Worm (Caenorhabditis elegans) whole organism, L2 larva: ENCODE results near the gene ZK971.1.

ENCODE experiments used
- C34F6.9 ChIP-seq: fragments of 150-350 bp; optimal IDR thresholded peaks from 2 replicates; lab custom pipeline; 2014; ENCODE audit warnings: missing biosample characterization, missing genetic modification characterization
- F13H6.1 ChIP-seq: sonication (generic microtip); optimal IDR thresholded peaks from 2 replicates; lab custom pipeline; 2016; ENCODE audit warnings: missing genetic modification characterization, missing compliant biosample characterization
- R02D3.7 ChIP-seq: fragments of 150-350 bp; optimal IDR thresholded peaks from 2 replicates; lab custom pipeline; 2014; ENCODE audit warnings: missing biosample characterization, missing genetic modification characterization
- Y55F3AM.14 ChIP-seq: fragments of 200-800 bp; sonication (Bioruptor generic); optimal IDR thresholded peaks from 2 replicates; lab custom pipeline; 2018; ENCODE audit warnings: mild to moderate bottlenecking, missing genetic modification characterization, missing compliant biosample characterization
- ZK546.5 ChIP-seq: sonication (generic microtip); optimal IDR thresholded peaks from 2 replicates; lab custom pipeline; 2017; ENCODE audit warnings: missing biosample characterization, missing genetic modification characterization
- alr-1 ChIP-seq: fragments of 150-350 bp; optimal IDR thresholded peaks from 2 replicates; lab custom pipeline; 2014; ENCODE audit warnings: missing biosample characterization, missing genetic modification characterization
- aly-2 ChIP-seq: fragments of 150-350 bp; optimal IDR thresholded peaks from 2 replicates; lab custom pipeline; 2014; ENCODE audit warnings: missing biosample characterization, missing genetic modification characterization
- ama-1 ChIP-seq: fragments of 150-350 bp; optimal IDR thresholded peaks from 2 replicates; lab custom pipeline; 2018; ENCODE audit warnings: inconsistent platforms
- blmp-1 ChIP-seq: sonication (generic microtip); optimal IDR thresholded peaks from 2 replicates; lab custom pipeline; 2017; ENCODE audit warnings: missing genetic modification characterization, mild to moderate bottlenecking, missing compliant biosample characterization, antibody characterized with exemption, moderate library complexity; ENCODE audit not compliant: insufficient read depth
- ceh-16 ChIP-seq: fragments of 150-350 bp; optimal IDR thresholded peaks from 2 replicates; lab custom pipeline; 2014; ENCODE audit warnings: missing biosample characterization, missing genetic modification characterization
- ceh-82 ChIP-seq: fragments of 150-350 bp; optimal IDR thresholded peaks from 2 replicates; lab custom pipeline; 2014; ENCODE audit warnings: missing biosample characterization, missing genetic modification characterization
- crh-2 ChIP-seq: sonication (generic microtip); optimal IDR thresholded peaks from 2 replicates; lab custom pipeline; 2017; ENCODE audit warnings: missing biosample characterization, missing genetic modification characterization
- dmd-4 ChIP-seq: sonication (generic microtip); optimal IDR thresholded peaks from 2 replicates; lab custom pipeline; 2017; ENCODE audit warnings: missing biosample characterization, missing genetic modification characterization
- egl-27 ChIP-seq: sonication (generic microtip); optimal IDR thresholded peaks from 3 replicates; lab custom pipeline; 2017; ENCODE audit warnings: missing biosample characterization, missing genetic modification reagents, missing genetic modification characterization
- elt-1 ChIP-seq: fragments of 150-350 bp; optimal IDR thresholded peaks from 2 replicates; lab custom pipeline; 2014; ENCODE audit warnings: missing biosample characterization, missing genetic modification characterization
- elt-3 ChIP-seq: sonication (generic microtip); optimal IDR thresholded peaks from 2 replicates; lab custom pipeline; 2017; ENCODE audit warnings: missing biosample characterization, missing genetic modification characterization
- fos-1 ChIP-seq: fragments of 150-350 bp; optimal IDR thresholded peaks from 2 replicates; lab custom pipeline; 2014; ENCODE audit warnings: missing biosample characterization, missing genetic modification characterization
- gmeb-1 ChIP-seq: fragments of 150-350 bp; optimal IDR thresholded peaks from 2 replicates; lab custom pipeline; 2014; ENCODE audit warnings: missing biosample characterization, missing genetic modification characterization
- lin-11 ChIP-seq: fragments of 150-350 bp; sonication (generic microtip); optimal IDR thresholded peaks from 2 replicates; lab custom pipeline; 2014; ENCODE audit warnings: missing biosample characterization, missing genetic modification characterization, inconsistent platforms, mixed read lengths
- lin-13 ChIP-seq: fragments of 150-350 bp; optimal IDR thresholded peaks from 2 replicates; lab custom pipeline; 2014; ENCODE audit warnings: missing biosample characterization, missing genetic modification reagents, missing genetic modification characterization
- lin-39 ChIP-seq: fragments of 150-350 bp; optimal IDR thresholded peaks from 2 replicates; lab custom pipeline; 2014; ENCODE audit warnings: missing biosample characterization, missing genetic modification reagents, missing genetic modification characterization
- lsy-2 ChIP-seq, 2 experiments: fragments of 150-350 bp in 1 of 2; sonication (generic microtip) in 1 of 2; optimal IDR thresholded peaks; 2 replicates each; lab custom pipeline; 2014 to 2017; ENCODE audit warnings: missing biosample characterization in 2 of 2, missing genetic modification characterization in 2 of 2
- mab-5 ChIP-seq: fragments of 150-350 bp; optimal IDR thresholded peaks from 2 replicates; lab custom pipeline; 2014; ENCODE audit warnings: missing biosample characterization, missing genetic modification characterization
- mbf-1 ChIP-seq: sonication (generic microtip); optimal IDR thresholded peaks from 2 replicates; lab custom pipeline; 2017; ENCODE audit warnings: missing biosample characterization, missing genetic modification characterization
- mdl-1 ChIP-seq, 2 experiments: fragments of 150-350 bp in 1 of 2; sonication (generic microtip) in 1 of 2; optimal IDR thresholded peaks; 2 replicates each; lab custom pipeline; 2017; ENCODE audit warnings: missing biosample characterization in 2 of 2, missing genetic modification characterization in 2 of 2
- nhr-10 ChIP-seq: sonication (generic microtip); optimal IDR thresholded peaks from 2 replicates; lab custom pipeline; 2017; ENCODE audit warnings: missing biosample characterization, missing genetic modification characterization
- nhr-11 ChIP-seq: fragments of 150-350 bp; optimal IDR thresholded peaks from 2 replicates; lab custom pipeline; 2014; ENCODE audit warnings: missing biosample characterization, missing genetic modification characterization
- nhr-12 ChIP-seq: fragments of 150-350 bp; optimal IDR thresholded peaks from 2 replicates; lab custom pipeline; 2014; ENCODE audit warnings: missing biosample characterization, missing genetic modification characterization
- nhr-129 ChIP-seq: fragments of 150-350 bp; optimal IDR thresholded peaks from 2 replicates; lab custom pipeline; 2014; ENCODE audit warnings: missing biosample characterization, missing genetic modification characterization
- nhr-21 ChIP-seq: fragments of 150-350 bp; optimal IDR thresholded peaks from 2 replicates; lab custom pipeline; 2014; ENCODE audit warnings: missing biosample characterization, missing genetic modification characterization
- nhr-23 ChIP-seq: fragments of 150-350 bp; optimal IDR thresholded peaks from 2 replicates; lab custom pipeline; 2014; ENCODE audit warnings: missing biosample characterization, missing genetic modification reagents, missing genetic modification characterization
- nhr-237 ChIP-seq: fragments of 150-350 bp; optimal IDR thresholded peaks from 2 replicates; lab custom pipeline; 2014; ENCODE audit warnings: missing biosample characterization, missing genetic modification characterization
- nhr-25 ChIP-seq: fragments of 150-350 bp; sonication (generic microtip); optimal IDR thresholded peaks from 3 replicates; lab custom pipeline; 2014; ENCODE audit warnings: missing biosample characterization, missing genetic modification characterization
- nhr-6 ChIP-seq: fragments of 150-350 bp; optimal IDR thresholded peaks from 2 replicates; lab custom pipeline; 2014; ENCODE audit warnings: missing biosample characterization, missing genetic modification characterization
- nhr-77 ChIP-seq: fragments of 150-350 bp; optimal IDR thresholded peaks from 2 replicates; lab custom pipeline; 2014; ENCODE audit warnings: missing biosample characterization, missing genetic modification characterization
- peb-1 ChIP-seq: fragments of 150-350 bp; optimal IDR thresholded peaks from 2 replicates; lab custom pipeline; 2014; ENCODE audit warnings: missing biosample characterization, missing genetic modification characterization
- sem-4 ChIP-seq: fragments of 150-350 bp; optimal IDR thresholded peaks from 2 replicates; lab custom pipeline; 2014; ENCODE audit warnings: missing biosample characterization, missing genetic modification reagents, missing genetic modification characterization
- skn-1 ChIP-seq: sonication (generic microtip); optimal IDR thresholded peaks from 2 replicates; lab custom pipeline; 2017; ENCODE audit warnings: missing biosample characterization, missing genetic modification characterization
- sma-3 ChIP-seq: sonication (generic microtip); optimal IDR thresholded peaks from 2 replicates; lab custom pipeline; 2016; ENCODE audit warnings: missing genetic modification reagents, missing genetic modification characterization, missing compliant biosample characterization
- sma-9 ChIP-seq, 2 experiments: fragments of 150-350 bp in 1 of 2; sonication (generic microtip) in 1 of 2; optimal IDR thresholded peaks; 2 replicates each; lab custom pipeline; 2014 to 2016; ENCODE audit warnings: missing genetic modification characterization in 2 of 2, mild to moderate bottlenecking in 1 of 2, missing biosample characterization in 1 of 2, missing compliant biosample characterization in 1 of 2, missing genetic modification reagents in 1 of 2, moderate library complexity in 1 of 2
- snpc-4 ChIP-seq: fragments of 150-350 bp; optimal IDR thresholded peaks from 2 replicates; lab custom pipeline; 2014; ENCODE audit warnings: missing biosample characterization, missing genetic modification characterization
- unc-39 ChIP-seq: fragments of 150-350 bp; optimal IDR thresholded peaks from 2 replicates; lab custom pipeline; 2014; ENCODE audit warnings: missing biosample characterization, missing genetic modification characterization
- unc-55 ChIP-seq: fragments of 150-350 bp; sonication (generic microtip); optimal IDR thresholded peaks from 3 replicates; lab custom pipeline; 2014; ENCODE audit warnings: missing biosample characterization, missing genetic modification reagents, missing genetic modification characterization
- unc-62 ChIP-seq: fragments of 150-350 bp; optimal IDR thresholded peaks from 2 replicates; lab custom pipeline; 2014; ENCODE audit warnings: missing biosample characterization, missing genetic modification reagents, missing genetic modification characterization
- zag-1 ChIP-seq: fragments of 150-350 bp; optimal IDR thresholded peaks from 2 replicates; lab custom pipeline; 2014; ENCODE audit warnings: missing biosample characterization, missing genetic modification characterization
- ztf-1 ChIP-seq: fragments of 200-800 bp; sonication (Bioruptor generic); conservative IDR thresholded peaks from 2 replicates; pipeline ENCODE4 v1.3.6; 2022; ENCODE audit warnings: missing genetic modification characterization, missing compliant biosample characterization
- ztf-11 ChIP-seq: sonication (generic microtip); optimal IDR thresholded peaks from 2 replicates; lab custom pipeline; 2017; ENCODE audit warnings: missing biosample characterization, missing genetic modification characterization
- ztf-4 ChIP-seq: fragments of 150-350 bp; optimal IDR thresholded peaks from 2 replicates; lab custom pipeline; 2014; ENCODE audit warnings: missing biosample characterization, missing genetic modification characterization

Gene ZK971.1

ce11 chrII:10303663-10304115, 24.2 kb upstream of the ZK971.1 start, which contains the start of gene vha-9:
Gene vha-9 (minus strand): TSS chrII:10303713.
- TF ChIP-seq elt-3 (tag; lab: Kevin White, UChicago) (no peak), blmp-1 (tag; lab: Kevin White, UChicago) (peak; percentile 38), skn-1 (tag; lab: Kevin White, UChicago) (peak; percentile 51), ztf-11 (tag; lab: Kevin White, UChicago) (no peak), egl-27 (tag; lab: Kevin White, UChicago) (no peak), mdl-1 (tag; optimal IDR thresholded peaks at IDR 0.05; lab: Kevin White, UChicago) (no peak), mbf-1 (tag; lab: Kevin White, UChicago) (no peak), ztf-4 (tag; lab: Kevin White, UChicago) (peak; percentile 63), ZK546.5 (tag; lab: Kevin White, UChicago) (no peak), elt-1 (no peak), unc-39 (tag; lab: Kevin White, UChicago) (no peak), nhr-11 (tag; lab: Kevin White, UChicago) (no peak), unc-55 (GFP tag; lab: Kevin White, UChicago) (peak; percentile 86), nhr-25 (no peak), sem-4 (tag; lab: Kevin White, UChicago) (no peak), alr-1 (tag; lab: Kevin White, UChicago) (no peak), nhr-21 (peak; percentile 36), nhr-237 (tag; lab: Kevin White, UChicago) (no peak), sma-3 (GFP tag; lab: Kevin White, UChicago) (peak; percentile 76), peb-1 (tag; lab: Kevin White, UChicago) (no peak), crh-2 (tag; lab: Kevin White, UChicago) (peak; percentile 69), sma-9 (GFP tag; optimal IDR thresholded peaks at IDR 0.05; lab: Kevin White, UChicago) (peak; percentile 80), sma-9 (tag; optimal IDR thresholded peaks at IDR 0.05; lab: Kevin White, UChicago) (no peak), nhr-6 (no peak), aly-2 (tag; lab: Kevin White, UChicago) (no peak), snpc-4 (tag; lab: Kevin White, UChicago) (peak; percentile 39), lsy-2 (tag; optimal IDR thresholded peaks at IDR 0.05; lab: Kevin White, UChicago) (peak; percentile 13 to 76), gmeb-1 (peak; percentile 81), nhr-12 (no peak), nhr-23 (tag; lab: Kevin White, UChicago) (no peak), ztf-1 (no peak), nhr-129 (tag; lab: Kevin White, UChicago) (peak; percentile 40), lin-11 (tag; lab: Kevin White, UChicago) (peak; percentile 83), lin-13 (GFP tag; lab: Kevin White, UChicago) (peak; percentile 79), nhr-10 (no peak), unc-62 (GFP tag; lab: Kevin White, UChicago) (no peak), fos-1 (tag; lab: Kevin White, UChicago) (peak; percentile 38), ceh-82 (no peak), lin-39 (tag; lab: Kevin White, UChicago) (no peak), ama-1 (peak; percentile 44), R02D3.7 (no peak), nhr-77 (tag; lab: Kevin White, UChicago) (no peak), zag-1 (tag; lab: Kevin White, UChicago) (no peak), mab-5 (tag; lab: Kevin White, UChicago) (peak; percentile 9), F13H6.1 (tag; lab: Kevin White, UChicago) (peak; percentile 77), ceh-16 (tag; lab: Kevin White, UChicago) (no peak), Y55F3AM.14 (GFP tag; lab: Kevin White, UChicago) (no peak), dmd-4 (tag; lab: Kevin White, UChicago) (no peak), C34F6.9 (peak; percentile 71)
